Worm (Caenorhabditis elegans) whole organism, L4 larva: ENCODE measurements around the gene F13B12.6.

Experiments used
- D1046.2 ChIP-seq: fragments of 200-800 bp; sonication (Bioruptor generic); IDR thresholded peaks from 2 replicates; pipeline ENCODE4 v1.3.6; 2022; ENCODE audit warnings: missing genetic modification characterization, missing compliant biosample characterization
- F10B5.3 ChIP-seq: sonication (generic microtip); optimal IDR thresholded peaks from 2 replicates; lab custom pipeline; 2016; ENCODE audit warnings: mild to moderate bottlenecking, missing genetic modification characterization, missing compliant biosample characterization
- T20F7.1 ChIP-seq: fragments of 200-800 bp; sonication (Bioruptor generic); optimal IDR thresholded peaks from 2 replicates; lab custom pipeline; 2018; ENCODE audit warnings: mild to moderate bottlenecking, missing genetic modification characterization, missing compliant biosample characterization
- T26A8.4 ChIP-seq: fragments of 200-800 bp; sonication (Bioruptor generic); IDR thresholded peaks from 2 replicates; pipeline ENCODE4 v1.3.6; 2022; ENCODE audit warnings: missing genetic modification characterization, missing compliant biosample characterization
- Y105C5A.15 ChIP-seq: fragments of 200-800 bp; sonication (Bioruptor generic); IDR thresholded peaks from 2 replicates; pipeline ENCODE4 v1.3.6; 2022; ENCODE audit warnings: missing genetic modification characterization, missing compliant biosample characterization
- Y75B8A.6 ChIP-seq: fragments of 200-800 bp; sonication (Bioruptor generic); IDR thresholded peaks from 2 replicates; pipeline ENCODE4 v1.3.6; 2022; ENCODE audit warnings: missing genetic modification reagents, missing genetic modification characterization, missing compliant biosample characterization
- aha-1 ChIP-seq: fragments of 150-350 bp; peaks from one replicate; lab custom pipeline; 2014; ENCODE audit warnings: missing biosample characterization, missing genetic modification characterization
- attf-4 ChIP-seq: sonication (generic microtip); optimal IDR thresholded peaks from 3 replicates; lab custom pipeline; 2017; ENCODE audit warnings: missing biosample characterization, missing genetic modification characterization
- ces-1 ChIP-seq: fragments of 150-350 bp; sonication (generic microtip); optimal IDR thresholded peaks from 4 replicates; lab custom pipeline; 2014; ENCODE audit warnings: missing biosample characterization, missing genetic modification reagents, missing genetic modification characterization
- daf-12 ChIP-seq: fragments of 150-350 bp; optimal IDR thresholded peaks from 2 replicates; lab custom pipeline; 2014; ENCODE audit warnings: missing biosample characterization, missing genetic modification reagents, missing genetic modification characterization
- daf-16 ChIP-seq, 3 experiments: sonication (generic microtip); optimal IDR thresholded peaks; 2 replicates each; lab custom pipeline; 2016 to 2017; ENCODE audit warnings: missing genetic modification characterization in 3 of 3, missing genetic modification reagents in 3 of 3, mild to moderate bottlenecking in 2 of 3, missing compliant biosample characterization in 2 of 3, missing biosample characterization in 1 of 3, moderate library complexity in 1 of 3
- daf-8 ChIP-seq: fragments of 200-800 bp; sonication (Bioruptor generic); IDR thresholded peaks from 2 replicates; pipeline ENCODE4 v1.3.6; 2022; ENCODE audit warnings: missing genetic modification characterization, missing compliant biosample characterization
- dmd-6 ChIP-seq: fragments of 200-800 bp; sonication (Bioruptor generic); IDR thresholded peaks from 2 replicates; pipeline ENCODE4 v1.3.6; 2022; ENCODE audit warnings: missing genetic modification reagents, missing genetic modification characterization, missing compliant biosample characterization
- dmd-8 ChIP-seq: fragments of 200-800 bp; sonication (Bioruptor generic); IDR thresholded peaks from 2 replicates; pipeline ENCODE4 v1.3.6; 2022; ENCODE audit warnings: missing genetic modification characterization, missing compliant biosample characterization
- dve-1 ChIP-seq: sonication (generic microtip); optimal IDR thresholded peaks from 2 replicates; lab custom pipeline; 2017; ENCODE audit warnings: antibody characterized with exemption, mild to moderate bottlenecking, missing genetic modification characterization, missing compliant biosample characterization; ENCODE audit not compliant: insufficient read depth
- egl-27 ChIP-seq: sonication (generic microtip); optimal IDR thresholded peaks from 3 replicates; lab custom pipeline; 2017; ENCODE audit warnings: missing biosample characterization, missing genetic modification reagents, missing genetic modification characterization
- egl-43 ChIP-seq: fragments of 200-800 bp; sonication (Bioruptor generic); IDR thresholded peaks from 2 replicates; pipeline ENCODE4 v1.3.6; 2022; ENCODE audit warnings: missing genetic modification reagents, missing genetic modification characterization, missing compliant biosample characterization
- gei-8 ChIP-seq: fragments of 200-800 bp; sonication (Bioruptor generic); optimal IDR thresholded peaks from 2 replicates; lab custom pipeline; 2018; ENCODE audit warnings: mild to moderate bottlenecking, missing genetic modification characterization, missing compliant biosample characterization
- hlh-30 ChIP-seq: sonication (generic microtip); optimal IDR thresholded peaks from 2 replicates; lab custom pipeline; 2017; ENCODE audit warnings: antibody characterized with exemption, mild to moderate bottlenecking, missing genetic modification characterization, missing compliant biosample characterization; ENCODE audit not compliant: insufficient read depth
- lin-1 ChIP-seq: fragments of 200-800 bp; sonication (Bioruptor generic); IDR thresholded peaks from 2 replicates; pipeline ENCODE4 v1.3.6; 2022; ENCODE audit warnings: missing genetic modification reagents, missing genetic modification characterization, missing compliant biosample characterization
- lin-13 ChIP-seq: fragments of 150-350 bp; optimal IDR thresholded peaks from 2 replicates; lab custom pipeline; 2014; ENCODE audit warnings: missing biosample characterization, missing genetic modification reagents, missing genetic modification characterization
- lin-29 ChIP-seq: fragments of 200-800 bp; sonication (Bioruptor generic); IDR thresholded peaks from 2 replicates; pipeline ENCODE4 v1.3.6; 2022; ENCODE audit warnings: missing genetic modification reagents, missing genetic modification characterization, missing compliant biosample characterization
- madf-9 ChIP-seq: fragments of 200-800 bp; sonication (Bioruptor generic); conservative IDR thresholded peaks from 2 replicates; pipeline ENCODE4 v1.3.6; 2022; ENCODE audit warnings: missing genetic modification reagents, missing genetic modification characterization, missing compliant biosample characterization
- nhr-102 ChIP-seq: sonication (generic microtip); optimal IDR thresholded peaks from 2 replicates; lab custom pipeline; 2016; ENCODE audit warnings: mild to moderate bottlenecking, missing genetic modification characterization, moderate library complexity, missing compliant biosample characterization
- nhr-11 ChIP-seq: fragments of 150-350 bp; optimal IDR thresholded peaks from 2 replicates; lab custom pipeline; 2014; ENCODE audit warnings: missing biosample characterization, missing genetic modification characterization
- nhr-237 ChIP-seq: sonication (generic microtip); optimal IDR thresholded peaks from 2 replicates; lab custom pipeline; 2017; ENCODE audit warnings: missing biosample characterization, missing genetic modification characterization
- nhr-28 ChIP-seq: fragments of 150-350 bp; optimal IDR thresholded peaks from 2 replicates; lab custom pipeline; 2014; ENCODE audit warnings: missing biosample characterization, missing genetic modification characterization
- nhr-48 ChIP-seq: sonication (generic microtip); optimal IDR thresholded peaks from 2 replicates; lab custom pipeline; 2016; ENCODE audit warnings: mild to moderate bottlenecking, missing genetic modification characterization, missing compliant biosample characterization
- pqm-1 ChIP-seq: sonication (generic microtip); optimal IDR thresholded peaks from 2 replicates; lab custom pipeline; 2017; ENCODE audit warnings: missing biosample characterization, missing genetic modification characterization
- rbr-2 ChIP-seq: sonication (generic microtip); optimal IDR thresholded peaks from 2 replicates; lab custom pipeline; 2016; ENCODE audit warnings: missing genotype, missing genetic modification characterization, missing compliant biosample characterization
- set-16 ChIP-seq: fragments of 200-800 bp; sonication (Bioruptor generic); IDR thresholded peaks from 2 replicates; pipeline ENCODE4 v1.3.6; 2022; ENCODE audit warnings: missing genetic modification reagents, missing genetic modification characterization, missing compliant biosample characterization
- skn-1 ChIP-seq: fragments of 150-350 bp; optimal IDR thresholded peaks from 2 replicates; lab custom pipeline; 2014; ENCODE audit warnings: missing biosample characterization, missing genetic modification characterization
- spr-3 ChIP-seq: fragments of 200-800 bp; sonication (Bioruptor generic); optimal IDR thresholded peaks from 2 replicates; lab custom pipeline; 2018; ENCODE audit warnings: mild to moderate bottlenecking, missing genetic modification characterization, missing compliant biosample characterization
- unc-130 ChIP-seq: sonication (generic microtip); optimal IDR thresholded peaks from 2 replicates; lab custom pipeline; 2016; ENCODE audit warnings: missing genetic modification reagents, missing genetic modification characterization, missing compliant biosample characterization
- unc-39 ChIP-seq: sonication (generic microtip); optimal IDR thresholded peaks from 2 replicates; lab custom pipeline; 2017; ENCODE audit warnings: missing biosample characterization, missing genetic modification characterization
- vab-7 ChIP-seq: fragments of 200-800 bp; sonication (Bioruptor generic); IDR thresholded peaks from 2 replicates; pipeline ENCODE4 v1.3.6; 2022; ENCODE audit warnings: missing genetic modification reagents, missing genetic modification characterization, missing compliant biosample characterization
- zfp-3 ChIP-seq: fragments of 200-800 bp; sonication (Bioruptor generic); conservative IDR thresholded peaks from 2 replicates; pipeline ENCODE4 v1.3.6; 2022; ENCODE audit warnings: missing genetic modification reagents, missing genetic modification characterization, missing compliant biosample characterization
- zip-2 ChIP-seq: fragments of 150-350 bp; optimal IDR thresholded peaks from 2 replicates; lab custom pipeline; 2014; ENCODE audit warnings: missing biosample characterization, missing genetic modification characterization

Gene F13B12.6

ce11 chrIV:10463127-10463526 lies 45.4 kb upstream of the F13B12.6 start (continued):
- TF ChIP-seq dmd-8 (GFP tag; lab: Robert Waterston, UW) (no peak), rbr-2 (tag; lab: Kevin White, UChicago) (no peak), lin-13 (GFP tag; lab: Kevin White, UChicago) (no peak), pqm-1 (tag; lab: Kevin White, UChicago) (peak; percentile 84), nhr-11 (tag; lab: Kevin White, UChicago) (no peak), unc-39 (no peak), T20F7.1 (GFP tag; lab: Kevin White, UChicago) (no peak), vab-7 (GFP tag; lab: Robert Waterston, UW) (no peak)

ce11 chrIV:10462608-10463007 lies 44.9 kb upstream of the F13B12.6 start:
- TF ChIP-seq nhr-237 (tag; lab: Kevin White, UChicago) (no peak), D1046.2 (GFP tag; lab: Robert Waterston, UW) (no peak), daf-16 (GFP tag; optimal IDR thresholded peaks at IDR 0.05; lab: Kevin White, UChicago) (no peak), daf-16 (tag; optimal IDR thresholded peaks at IDR 0.05; lab: Kevin White, UChicago) (peak; percentile 69), nhr-28 (tag; lab: Kevin White, UChicago) (peak; percentile 3), attf-4 (tag; lab: Kevin White, UChicago) (no peak), dmd-6 (GFP tag; lab: Robert Waterston, UW) (peak; percentile 82), aha-1 (peak; percentile 44), daf-8 (GFP tag; lab: Robert Waterston, UW) (no peak), Y105C5A.15 (GFP tag; lab: Robert Waterston, UW) (no peak), nhr-48 (tag; lab: Kevin White, UChicago) (no peak)

ce11 chrIV:10461767-10462166 lies 44.1 kb upstream of the F13B12.6 start, which contains the start of gene mec-3:
mec-3 (minus strand) TSS chrIV:10461867.
- TF ChIP-seq spr-3 (GFP tag; lab: Kevin White, UChicago) = no peak
- TF ChIP-seq skn-1 = no peak
- no peak for TF ChIP-seq hlh-30
- no peak for TF ChIP-seq zfp-3
- TF ChIP-seq gei-8 (GFP tag; lab: Kevin White, UChicago) = no peak
- TF ChIP-seq egl-43 (GFP tag; lab: Robert Waterston, UW) = no peak
- no peak for TF ChIP-seq rbr-2 (tag; lab: Kevin White, UChicago)
- TF ChIP-seq ces-1 (GFP tag; lab: Kevin White, UChicago) = no peak
- no peak for TF ChIP-seq lin-29
- no peak for TF ChIP-seq set-16
- TF ChIP-seq zip-2 (tag; lab: Kevin White, UChicago) = no peak
- TF ChIP-seq lin-1 (GFP tag; lab: Robert Waterston, UW) = no peak
- no peak for TF ChIP-seq daf-12 (tag; lab: Kevin White, UChicago)
- no peak for TF ChIP-seq unc-130
- TF ChIP-seq madf-9 (GFP tag; lab: Robert Waterston, UW) = no peak
- TF ChIP-seq, all 104 proteins: peak for 0

- no peak for TF ChIP-seq nhr-48 (tag; lab: Kevin White, UChicago)
These were observed 39.5 kb upstream of the F13B12.6 start, which contains the start of gene srb-17 for ce11 chrIV:10457137-10457536. srb-17 (minus strand) TSS chrIV:10457237.

- TF ChIP-seq Y75B8A.6 (GFP tag; lab: Robert Waterston, UW) = no peak
- TF ChIP-seq D1046.2 (GFP tag; lab: Robert Waterston, UW) = no peak
- no peak for TF ChIP-seq F10B5.3 (tag; lab: Kevin White, UChicago)
- TF ChIP-seq T26A8.4 (GFP tag; lab: Robert Waterston, UW) = no peak
- no peak for TF ChIP-seq dve-1 (tag; lab: Kevin White, UChicago)
- no peak for TF ChIP-seq vab-7 (GFP tag; lab: Robert Waterston, UW)
- no peak for TF ChIP-seq egl-27 (tag; lab: Kevin White, UChicago)
- no peak for TF ChIP-seq daf-8 (GFP tag; lab: Robert Waterston, UW)
- no peak for TF ChIP-seq nhr-102 (tag; lab: Kevin White, UChicago)
These were observed 35.3 kb upstream of the F13B12.6 start, which contains the start of gene F01D4.8 for ce11 chrIV:10453001-10453400. F01D4.8 (minus strand) TSS chrIV:10453101.
